Fruit fly (Drosophila melanogaster) whole organism, embryonic: ENCODE results near the gene TkR86C.

Source experiments
- Bteb2 ChIP-seq: fragments of 200-800 bp; sonication (Bioruptor generic); optimal IDR thresholded peaks from 2 replicates; lab custom pipeline; 2016; ENCODE audit warnings: missing biosample characterization, missing genetic modification characterization
- CG14667 ChIP-seq: fragments of 200-800 bp; sonication (Bioruptor generic); IDR thresholded peaks from 2 replicates; pipeline ENCODE4 v1.3.6; 2022; ENCODE audit warnings: missing biosample characterization, missing genetic modification characterization
- CG17802 ChIP-seq: fragments of 200-800 bp; sonication (Bioruptor generic); optimal IDR thresholded peaks from 2 replicates; lab custom pipeline; 2018; ENCODE audit warnings: missing biosample characterization, mild to moderate bottlenecking, missing genetic modification characterization, moderate library complexity
- CG30403 ChIP-seq: fragments of 200-800 bp; sonication (Bioruptor generic); optimal IDR thresholded peaks from 3 replicates; lab custom pipeline; 2016; ENCODE audit warnings: missing biosample characterization, missing genetic modification characterization
- CG34376 ChIP-seq: fragments of 200-800 bp; sonication (Bioruptor generic); optimal IDR thresholded peaks from 2 replicates; lab custom pipeline; 2018; ENCODE audit warnings: missing biosample characterization, mild to moderate bottlenecking, missing genetic modification characterization
- CG3995 ChIP-seq: fragments of 200-800 bp; sonication (Bioruptor generic); optimal IDR thresholded peaks from 3 replicates; lab custom pipeline; 2016; ENCODE audit warnings: missing biosample characterization, missing genetic modification characterization
- CG42726 ChIP-seq: fragments of 200-800 bp; sonication (Bioruptor generic); IDR thresholded peaks from 2 replicates; pipeline ENCODE4 v1.3.6; 2022; ENCODE audit warnings: missing biosample characterization, missing genetic modification characterization; ENCODE audit not compliant: partially characterized antibody
- CG4328 ChIP-seq: fragments of 200-800 bp; sonication (Bioruptor generic); optimal IDR thresholded peaks from 3 replicates; lab custom pipeline; 2017; ENCODE audit warnings: missing biosample characterization, missing genetic modification reagents, missing genetic modification characterization
- CG6765 ChIP-seq: fragments of 200-800 bp; sonication (Bioruptor generic); optimal IDR thresholded peaks from 3 replicates; lab custom pipeline; 2017; ENCODE audit warnings: missing biosample characterization, mild to moderate bottlenecking, missing genetic modification characterization
- CG6813 ChIP-seq: fragments of 200-800 bp; sonication (Bioruptor generic); optimal IDR thresholded peaks from 2 replicates; lab custom pipeline; 2017; ENCODE audit warnings: missing biosample characterization, missing genetic modification characterization, mild to moderate bottlenecking, moderate library complexity, missing genetic modification reagents
- CG8388 ChIP-seq: fragments of 200-800 bp; sonication (Bioruptor generic); optimal IDR thresholded peaks from 2 replicates; lab custom pipeline; 2019; ENCODE audit warnings: missing biosample characterization, mild to moderate bottlenecking, missing genetic modification characterization, moderate library complexity
- CG9609 ChIP-seq: fragments of 200-800 bp; sonication (Bioruptor generic); optimal IDR thresholded peaks from 3 replicates; lab custom pipeline; 2016; ENCODE audit warnings: missing biosample characterization, missing genetic modification characterization
- CHES-1-like ChIP-seq: fragments of 200-800 bp; sonication (Bioruptor generic); optimal IDR thresholded peaks from 2 replicates; lab custom pipeline; 2016; ENCODE audit warnings: missing biosample characterization, missing genetic modification characterization
- Chrac-16 ChIP-seq: fragments of 200-800 bp; sonication (Bioruptor generic); optimal IDR thresholded peaks from 3 replicates; lab custom pipeline; 2016; ENCODE audit warnings: missing biosample characterization, missing genetic modification characterization
- Dbx ChIP-seq: fragments of 200-800 bp; sonication (Bioruptor generic); IDR thresholded peaks from 3 replicates; pipeline ENCODE4 v1.3.6; 2022; ENCODE audit warnings: missing biosample characterization, missing genetic modification characterization
- E2f1 ChIP-seq: fragments of 200-800 bp; sonication (Bioruptor generic); IDR thresholded peaks from 2 replicates; pipeline ENCODE4 v1.3.6; 2022; ENCODE audit warnings: missing biosample characterization, missing genetic modification characterization
- HmgZ ChIP-seq: fragments of 200-800 bp; sonication (Bioruptor generic); optimal IDR thresholded peaks from 2 replicates; lab custom pipeline; 2018; ENCODE audit warnings: missing biosample characterization, mild to moderate bottlenecking, missing genetic modification characterization
- Hr51 ChIP-seq, 2 experiments: fragments of 200-800 bp; sonication (Bioruptor generic); optimal IDR thresholded peaks; 2 replicates in 1 of 2; 3 replicates in 1 of 2; lab custom pipeline; 2016 to 2018; ENCODE audit warnings: missing biosample characterization in 2 of 2, missing genetic modification characterization in 2 of 2, mild to moderate bottlenecking in 1 of 2, moderate library complexity in 1 of 2
- Hr78 ChIP-seq, 2 experiments: fragments of 200-800 bp in 1 of 2; fragments of >200 bp in 1 of 2; sonication (Bioruptor generic) in 1 of 2; optimal IDR thresholded peaks; 2 replicates each; lab custom pipeline; 2017 to 2019; ENCODE audit warnings: missing biosample characterization in 2 of 2, missing genetic modification characterization in 2 of 2, mild to moderate bottlenecking in 1 of 2, moderate library complexity in 1 of 2
- Lpt ChIP-seq: fragments of >200 bp; optimal IDR thresholded peaks from 2 replicates; lab custom pipeline; 2018; ENCODE audit warnings: missing biosample characterization, missing genetic modification characterization
- MBD-R2 ChIP-seq: fragments of 200-800 bp; sonication (Bioruptor generic); IDR thresholded peaks from 2 replicates; pipeline ENCODE4 v1.3.6; 2022; ENCODE audit warnings: missing biosample characterization, missing genetic modification characterization
- Max ChIP-seq: fragments of 200-800 bp; sonication (Bioruptor generic); optimal IDR thresholded peaks from 2 replicates; lab custom pipeline; 2016; ENCODE audit warnings: missing biosample characterization, mild to moderate bottlenecking, missing genetic modification characterization
- Neu2 ChIP-seq: fragments of 200-800 bp; sonication (Bioruptor generic); optimal IDR thresholded peaks from 3 replicates; lab custom pipeline; 2016; ENCODE audit warnings: missing biosample characterization, missing genetic modification characterization, borderline replicate concordance
- Scr ChIP-seq: fragments of 200-800 bp; sonication (Bioruptor generic); IDR thresholded peaks from 2 replicates; pipeline ENCODE4 v1.3.6; 2022; ENCODE audit warnings: missing biosample characterization, missing genetic modification characterization; ENCODE audit not compliant: partially characterized antibody
- Sox102F ChIP-seq: fragments of 200-800 bp; sonication (Bioruptor generic); optimal IDR thresholded peaks from 2 replicates; lab custom pipeline; 2018; ENCODE audit warnings: missing biosample characterization, mild to moderate bottlenecking, missing genetic modification characterization, moderate library complexity
- ab ChIP-seq: fragments of 200-800 bp; sonication (Bioruptor generic); optimal IDR thresholded peaks from 2 replicates; lab custom pipeline; 2016; ENCODE audit warnings: missing biosample characterization, missing genetic modification characterization
- aop ChIP-seq: fragments of 200-800 bp; sonication (Bioruptor generic); IDR thresholded peaks from 2 replicates; pipeline ENCODE4 v1.3.6; 2022; ENCODE audit warnings: missing biosample characterization, missing genetic modification characterization
- cad ChIP-seq: fragments of >200 bp; optimal IDR thresholded peaks from 2 replicates; lab custom pipeline; 2017; ENCODE audit warnings: missing biosample characterization, missing genetic modification characterization
- emc ChIP-seq: fragments of 200-800 bp; sonication (Bioruptor generic); optimal IDR thresholded peaks from 2 replicates; lab custom pipeline; 2016; ENCODE audit warnings: missing biosample characterization, missing genetic modification characterization
- gem ChIP-seq: fragments of 200-800 bp; sonication (Bioruptor generic); optimal IDR thresholded peaks from 2 replicates; lab custom pipeline; 2019; ENCODE audit warnings: missing biosample characterization, mild to moderate bottlenecking, missing genetic modification characterization, moderate library complexity
- h ChIP-seq: fragments of >200 bp; optimal IDR thresholded peaks from 2 replicates; lab custom pipeline; 2017
- hth ChIP-seq: fragments of >200 bp; optimal IDR thresholded peaks from 2 replicates; lab custom pipeline; 2017; ENCODE audit warnings: inconsistent platforms
- knrl ChIP-seq: fragments of 200-800 bp; sonication (Bioruptor generic); IDR thresholded peaks from 3 replicates; pipeline ENCODE4 v1.3.6; 2022; ENCODE audit warnings: missing biosample characterization, missing genetic modification characterization; ENCODE audit not compliant: partially characterized antibody
- lov ChIP-seq, 2 experiments: fragments of 200-800 bp in 1 of 2; fragments of >200 bp in 1 of 2; sonication (Bioruptor generic) in 1 of 2; IDR thresholded peaks in 1 of 2; optimal IDR thresholded peaks in 1 of 2; 2 replicates in 1 of 2; 3 replicates in 1 of 2; pipeline versions ENCODE4 v1.3.6 to Lab custom; 2017 to 2022; ENCODE audit warnings: missing biosample characterization in 1 of 2, missing genetic modification characterization in 1 of 2
- sc ChIP-seq, 3 experiments: fragments of >200 bp in 2 of 3; fragments of 200-800 bp in 1 of 3; sonication (Bioruptor generic) in 1 of 3; optimal IDR thresholded peaks; 2 replicates in 2 of 3; 3 replicates in 1 of 3; lab custom pipeline; 2017; ENCODE audit warnings: mild to moderate bottlenecking in 1 of 3, missing biosample characterization in 1 of 3, missing genetic modification characterization in 1 of 3, missing genetic modification reagents in 1 of 3
- sisA ChIP-seq: fragments of 200-800 bp; sonication (Bioruptor generic); IDR thresholded peaks from 2 replicates; pipeline ENCODE4 v1.3.6; 2022; ENCODE audit warnings: missing biosample characterization, missing genetic modification characterization
- so ChIP-seq: fragments of 200-800 bp; sonication (Bioruptor generic); IDR thresholded peaks from 3 replicates; pipeline ENCODE4 v1.3.6; 2022; ENCODE audit warnings: missing biosample characterization, missing genetic modification characterization
- sqz ChIP-seq: fragments of 200-800 bp; sonication (Bioruptor generic); optimal IDR thresholded peaks from 3 replicates; lab custom pipeline; 2018; ENCODE audit warnings: missing biosample characterization, mild to moderate bottlenecking, missing genetic modification characterization
- toy ChIP-seq: fragments of 200-800 bp; sonication (Bioruptor generic); IDR thresholded peaks from 2 replicates; pipeline ENCODE4 v1.3.6; 2022; ENCODE audit warnings: missing biosample characterization, missing genetic modification characterization
- ttk ChIP-seq: fragments of 200-800 bp; sonication (Bioruptor generic); IDR thresholded peaks from 2 replicates; pipeline ENCODE4 v2.1.2; 2022; ENCODE audit warnings: missing biosample characterization, missing genetic modification characterization

TkR86C gene

DNA sequence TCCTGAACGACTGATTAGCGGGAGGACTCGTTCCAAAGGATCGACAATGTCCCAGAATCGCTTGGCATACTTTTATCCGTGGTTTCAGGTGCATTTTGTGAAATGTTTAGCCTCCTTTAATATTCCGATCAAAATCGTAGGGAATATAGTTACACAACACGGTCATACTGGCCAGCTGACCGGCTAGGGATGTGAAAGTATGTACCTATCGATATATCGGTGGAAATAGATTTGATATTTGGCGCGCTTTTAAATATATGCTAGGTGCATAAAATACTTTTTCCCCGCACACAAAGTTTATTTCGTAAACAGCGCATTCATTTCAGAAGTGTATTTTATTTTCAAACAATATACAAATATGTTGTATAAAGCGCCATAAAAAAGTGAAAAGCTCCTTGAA, 42.9 kb downstream of the TkR86C start, which contains the start of gene CG31278 (continued):
- TF ChIP-seq hth (no peak), Bteb2 (GFP tag; lab: Kevin White, UChicago) (no peak), CHES-1-like (GFP tag; lab: Kevin White, UChicago) (no peak), MBD-R2 (GFP tag; lab: Robert Waterston, UW) (peak; percentile 88), CG3995 (peak; percentile 24), emc (GFP tag; lab: Kevin White, UChicago) (no peak), CG34376 (GFP tag; lab: Kevin White, UChicago) (no peak), sqz (GFP tag; lab: Kevin White, UChicago) (no peak), Sox102F (GFP tag; lab: Kevin White, UChicago) (no peak), cad (GFP tag; lab: Kevin White, UChicago) (no peak), CG9609 (GFP tag; lab: Kevin White, UChicago) (no peak), sc (optimal IDR thresholded peaks at IDR 0.05; lab: Kevin White, UChicago) (no peak), sc (GFP tag; optimal IDR thresholded peaks at IDR 0.05; lab: Kevin White, UChicago) (no peak), ttk (no peak), CG42726 (no peak; the same call in 1 of the 2 replicates), HmgZ (tag; lab: Kevin White, UChicago) (no peak), CG17802 (tag; lab: Kevin White, UChicago) (no peak), CG30403 (no peak), Chrac-16 (GFP tag; lab: Kevin White, UChicago) (no peak), toy (GFP tag; lab: Robert Waterston, UW) (no peak), sisA (no peak), CG4328 (GFP tag; lab: Kevin White, UChicago) (no peak), CG6765 (GFP tag; lab: Kevin White, UChicago) (no peak), Max (GFP tag; lab: Kevin White, UChicago) (no peak), aop (GFP tag; lab: Robert Waterston, UW) (no peak), Scr (GFP tag; lab: Robert Waterston, UW) (peak; percentile 83), Dbx (no peak), h (lab: Kevin White, UChicago) (no peak), ab (no peak), Hr78 (GFP tag; optimal IDR thresholded peaks at IDR 0.05; lab: Kevin White, UChicago) (no peak), Neu2 (no peak), lov (optimal IDR thresholded peaks at IDR 0.05; lab: Kevin White, UChicago) (no peak), lov (GFP tag; IDR thresholded peaks at IDR 0.05; lab: Robert Waterston, UW) (no peak), CG14667 (GFP tag; lab: Robert Waterston, UW) (no peak), so (no peak), Hr51 (GFP tag; optimal IDR thresholded peaks at IDR 0.05; lab: Kevin White, UChicago) (no peak), Lpt (GFP tag; lab: Kevin White, UChicago) (no peak), gem (no peak), knrl (GFP tag; lab: Robert Waterston, UW) (peak; percentile 79), E2f1 (GFP tag; lab: Robert Waterston, UW) (no peak)

DNA sequence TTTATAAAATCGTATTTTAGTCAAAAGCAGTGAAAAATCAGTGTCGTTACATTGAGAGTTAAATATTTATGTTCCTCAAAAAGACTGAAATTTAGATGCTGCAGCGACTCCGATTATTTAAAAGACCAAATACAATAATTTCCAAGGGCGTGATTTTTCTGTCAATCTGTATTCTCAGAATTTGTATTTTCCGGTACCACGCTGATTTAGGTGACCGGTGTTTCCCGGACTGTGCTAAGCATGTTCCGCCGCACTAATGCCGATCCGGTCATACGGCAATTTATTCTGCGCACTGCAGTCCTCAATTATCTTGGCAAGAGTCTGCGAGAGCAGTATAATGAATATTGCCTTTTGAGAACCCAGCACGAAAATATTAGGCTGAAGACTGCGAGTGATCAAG, 44.3 kb downstream of the TkR86C start, which contains the start of the genes CG31467 and CG14684:
Gene CG31467, minus strand, starts transcription at position 101 of the 400 bp plus-strand sequence.
Gene CG14684, plus strand, starts transcription at position 212 of the 400 bp plus-strand sequence.
- TF ChIP-seq CG8388 (GFP tag; lab: Kevin White, UChicago) (no peak), CG6813 (GFP tag; lab: Kevin White, UChicago) (no peak)
